Fruit fly (Drosophila melanogaster): Measurements from ENCODE around the gene Liprin-alpha.

DNA sequence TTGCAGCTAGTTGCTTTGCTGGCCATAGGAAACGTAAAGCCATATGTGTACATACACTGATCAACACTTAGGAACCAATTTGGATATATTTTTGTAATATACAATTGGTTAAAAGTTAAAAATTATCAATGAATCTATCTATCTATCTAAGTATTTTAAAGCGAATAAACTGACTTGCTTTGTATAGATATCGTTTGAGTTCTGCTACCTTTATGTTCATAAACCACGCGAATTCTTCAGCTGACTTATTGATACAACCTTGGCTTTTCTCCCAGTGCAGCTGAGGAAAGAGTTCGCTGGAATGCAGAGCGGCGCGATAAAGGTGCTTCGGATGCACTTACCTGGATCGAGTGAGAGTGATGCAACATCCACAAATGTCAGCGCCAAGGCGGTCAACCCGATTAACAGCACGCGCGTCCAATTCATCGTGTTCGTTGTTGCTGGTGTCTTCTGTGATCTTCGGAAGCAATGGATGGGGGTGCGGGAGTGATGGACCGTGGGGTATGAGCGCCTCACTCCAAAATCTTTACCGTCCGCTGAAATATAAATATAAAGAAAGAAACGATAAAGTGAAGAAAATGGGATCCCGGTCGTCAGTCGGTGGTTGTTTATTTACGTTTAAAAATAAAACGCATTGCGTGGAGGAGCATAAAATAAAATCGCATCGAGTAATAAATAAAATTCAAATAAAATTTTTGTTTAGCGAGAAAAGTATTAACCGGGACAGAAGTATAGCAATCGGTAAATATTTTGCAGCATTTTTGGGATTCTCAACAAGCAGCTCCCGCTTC, 22.1 kb upstream of the Liprin-alpha start:
- TF ChIP-seq rgr (GFP tag; optimal IDR thresholded peaks at IDR 0.05) (no peak), lola (GFP tag; optimal IDR thresholded peaks at IDR 0.05) (no peak), Hr78 (GFP tag; optimal IDR thresholded peaks at IDR 0.05) (no peak), dmrt93B (GFP tag; optimal IDR thresholded peaks at IDR 0.05) (no peak), tai (GFP tag; optimal IDR thresholded peaks at IDR 0.05) (no peak), Vsx2 (GFP tag; optimal IDR thresholded peaks at IDR 0.05; ENCODE audit: partially characterized antibody) (no peak), brk (GFP tag; optimal IDR thresholded peaks at IDR 0.05) (no peak), N (GFP tag; optimal IDR thresholded peaks at IDR 0.05) (no peak), br (GFP tag; optimal IDR thresholded peaks at IDR 0.05) (no peak), ey (GFP tag; optimal IDR thresholded peaks at IDR 0.05) (no peak), CrebA (GFP tag; optimal IDR thresholded peaks at IDR 0.05; ENCODE audit: borderline replicate concordance) (no peak), Sp1 (GFP tag; optimal IDR thresholded peaks at IDR 0.05) (no peak), usp (GFP tag; optimal IDR thresholded peaks at IDR 0.05) (no peak), Myc (optimal IDR thresholded peaks at IDR 0.05) (no peak)
